Fruit fly (Drosophila melanogaster): Measurements from ENCODE around the gene CG15765.
A peak's percentile ranks its signal among the peaks of the same experiment; 100 is the strongest.

CG15765 gene

dm6 chrX:5866095-5866494 is 47.7 kb downstream of the CG15765 start (continued):
- no peak for TF ChIP-seq Mad (GFP tag; optimal IDR thresholded peaks at IDR 0.05)
- TF ChIP-seq kah (GFP tag; optimal IDR thresholded peaks at IDR 0.05): no peak
- no peak for TF ChIP-seq CG2199 (GFP tag; IDR thresholded peaks at IDR 0.05)
- TF ChIP-seq Ptx1 (GFP tag; IDR thresholded peaks at IDR 0.05): no peak
- TF ChIP-seq dm (GFP tag; optimal IDR thresholded peaks at IDR 0.05): no peak
- TF ChIP-seq CG18764 (GFP tag; optimal IDR thresholded peaks at IDR 0.05): no peak
- peak; percentile 35 for TF ChIP-seq Fer1 (GFP tag; optimal IDR thresholded peaks at IDR 0.05)
- TF ChIP-seq Dek (tag; optimal IDR thresholded peaks at IDR 0.05): no peak
- no peak for TF ChIP-seq Mes4 (GFP tag; optimal IDR thresholded peaks at IDR 0.05)
- no peak for TF ChIP-seq br (optimal IDR thresholded peaks at IDR 0.05)
- no peak for TF ChIP-seq schlank (tag; optimal IDR thresholded peaks at IDR 0.05)
- TF ChIP-seq Nf-YB (GFP tag; optimal IDR thresholded peaks at IDR 0.05): no peak
- TF ChIP-seq CG13624 (GFP tag; optimal IDR thresholded peaks at IDR 0.05): no peak
- no peak for TF ChIP-seq CG12769 (tag; optimal IDR thresholded peaks at IDR 0.05)
- TF ChIP-seq CG2116 (GFP tag; optimal IDR thresholded peaks at IDR 0.05): no peak
- no peak for TF ChIP-seq onecut (GFP tag; IDR thresholded peaks at IDR 0.05)
- TF ChIP-seq twi (tag; optimal IDR thresholded peaks at IDR 0.05): no peak
- TF ChIP-seq CG17802 (tag; optimal IDR thresholded peaks at IDR 0.05): no peak
- TF ChIP-seq lbe (GFP tag; optimal IDR thresholded peaks at IDR 0.05): no peak
- no peak for TF ChIP-seq crp (GFP tag; optimal IDR thresholded peaks at IDR 0.05)
- TF ChIP-seq CG12942 (GFP tag; optimal IDR thresholded peaks at IDR 0.05): no peak
- TF ChIP-seq CG9437 (GFP tag; optimal IDR thresholded peaks at IDR 0.05): no peak
- no peak for TF ChIP-seq CG15696 (tag; optimal IDR thresholded peaks at IDR 0.05)
- TF ChIP-seq Doc2 (GFP tag; IDR thresholded peaks at IDR 0.05): no peak
- no peak; the same call in 1 of the 2 replicates for TF ChIP-seq CG31441 (GFP tag; IDR thresholded peaks at IDR 0.05)
- TF ChIP-seq CG15073 (GFP tag; optimal IDR thresholded peaks at IDR 0.05): no peak
- no peak for TF ChIP-seq CG16815 (GFP tag; optimal IDR thresholded peaks at IDR 0.05)
- TF ChIP-seq Doc3 (GFP tag; IDR thresholded peaks at IDR 0.05; ENCODE audit: partially characterized antibody): no peak
- TF ChIP-seq tio (GFP tag; optimal IDR thresholded peaks at IDR 0.05): no peak
- no peak for TF ChIP-seq HLH54F (GFP tag; optimal IDR thresholded peaks at IDR 0.05)
- no peak for TF ChIP-seq cad (GFP tag; optimal IDR thresholded peaks at IDR 0.05)
- no peak for TF ChIP-seq nerfin-1 (tag; optimal IDR thresholded peaks at IDR 0.05)
- TF ChIP-seq CG14860 (GFP tag; IDR thresholded peaks at IDR 0.05; ENCODE audit: partially characterized antibody): no peak
- TF ChIP-seq CG4360 (GFP tag; IDR thresholded peaks at IDR 0.05): no peak
- no peak for TF ChIP-seq dpn (GFP tag; optimal IDR thresholded peaks at IDR 0.05)
- no peak for TF ChIP-seq tx (GFP tag; optimal IDR thresholded peaks at IDR 0.05)
- TF ChIP-seq en (GFP tag; optimal IDR thresholded peaks at IDR 0.05): no peak
- TF ChIP-seq nom (GFP tag; optimal IDR thresholded peaks at IDR 0.05): no peak
- TF ChIP-seq Dip3 (GFP tag; optimal IDR thresholded peaks at IDR 0.05): no peak
- TF ChIP-seq CG6654 (GFP tag; optimal IDR thresholded peaks at IDR 0.05): no peak
- no peak for TF ChIP-seq CG6854 (GFP tag; optimal IDR thresholded peaks at IDR 0.05)
- no peak for TF ChIP-seq tna (GFP tag; IDR thresholded peaks at IDR 0.05; ENCODE audit: partially characterized antibody)
- TF ChIP-seq crc (GFP tag; optimal IDR thresholded peaks at IDR 0.05): no peak
- TF ChIP-seq ato (GFP tag; IDR thresholded peaks at IDR 0.05; ENCODE audit: partially characterized antibody): no peak
- no peak for TF ChIP-seq CG34422 (GFP tag; IDR thresholded peaks at IDR 0.05)
- TF ChIP-seq YL-1 (GFP tag; optimal IDR thresholded peaks at IDR 0.05): no peak
- no peak for TF ChIP-seq CG12236 (GFP tag; optimal IDR thresholded peaks at IDR 0.05)
- TF ChIP-seq CG7839 (tag; optimal IDR thresholded peaks at IDR 0.05): peak; percentile 15
- no peak for TF ChIP-seq Elba2 (GFP tag; optimal IDR thresholded peaks at IDR 0.05)
- TF ChIP-seq sim (GFP tag; IDR thresholded peaks at IDR 0.05): no peak
- TF ChIP-seq CG12744 (GFP tag; optimal IDR thresholded peaks at IDR 0.05): no peak
- TF ChIP-seq CG33213 (GFP tag; optimal IDR thresholded peaks at IDR 0.05): no peak
- TF ChIP-seq Bdp1 (GFP tag; optimal IDR thresholded peaks at IDR 0.05): no peak
